Fruit fly (Drosophila melanogaster) whole organism, wandering third instar larva: ENCODE results near the gene Sox21b.

ENCODE experiments used
- Hr78 ChIP-seq: fragments of >200 bp; optimal IDR thresholded peaks from 2 replicates; lab custom pipeline; 2017; ENCODE audit warnings: missing biosample characterization, missing genetic modification characterization
- N ChIP-seq: fragments of >200 bp; optimal IDR thresholded peaks from 2 replicates; lab custom pipeline; 2018; ENCODE audit warnings: missing biosample characterization, missing external identifiers, missing genetic modification characterization
- Rel ChIP-seq, 2 experiments: fragments of 200-800 bp; sonication (Bioruptor generic) in 1 of 2; optimal IDR thresholded peaks; 2 replicates in 1 of 2; 3 replicates in 1 of 2; lab custom pipeline; 2016 to 2019; ENCODE audit warnings: mild to moderate bottlenecking in 2 of 2, missing biosample characterization in 2 of 2, missing genetic modification characterization in 2 of 2, moderate library complexity in 1 of 2
- lola ChIP-seq: fragments of >200 bp; optimal IDR thresholded peaks from 2 replicates; lab custom pipeline; 2017; ENCODE audit warnings: missing biosample characterization, missing genetic modification characterization
- pan ChIP-seq: fragments of >200 bp; optimal IDR thresholded peaks from 2 replicates; lab custom pipeline; 2017
- psq ChIP-seq: fragments of 200-800 bp; sonication (Bioruptor generic); optimal IDR thresholded peaks from 3 replicates; lab custom pipeline; 2017; ENCODE audit warnings: missing biosample characterization, mild to moderate bottlenecking, missing genetic modification characterization, moderate library complexity
- woc ChIP-seq: sonication (Bioruptor generic); optimal IDR thresholded peaks from 2 replicates; lab custom pipeline; 2016; ENCODE audit warnings: missing biosample characterization, mild to moderate bottlenecking, missing genetic modification characterization

DNA sequence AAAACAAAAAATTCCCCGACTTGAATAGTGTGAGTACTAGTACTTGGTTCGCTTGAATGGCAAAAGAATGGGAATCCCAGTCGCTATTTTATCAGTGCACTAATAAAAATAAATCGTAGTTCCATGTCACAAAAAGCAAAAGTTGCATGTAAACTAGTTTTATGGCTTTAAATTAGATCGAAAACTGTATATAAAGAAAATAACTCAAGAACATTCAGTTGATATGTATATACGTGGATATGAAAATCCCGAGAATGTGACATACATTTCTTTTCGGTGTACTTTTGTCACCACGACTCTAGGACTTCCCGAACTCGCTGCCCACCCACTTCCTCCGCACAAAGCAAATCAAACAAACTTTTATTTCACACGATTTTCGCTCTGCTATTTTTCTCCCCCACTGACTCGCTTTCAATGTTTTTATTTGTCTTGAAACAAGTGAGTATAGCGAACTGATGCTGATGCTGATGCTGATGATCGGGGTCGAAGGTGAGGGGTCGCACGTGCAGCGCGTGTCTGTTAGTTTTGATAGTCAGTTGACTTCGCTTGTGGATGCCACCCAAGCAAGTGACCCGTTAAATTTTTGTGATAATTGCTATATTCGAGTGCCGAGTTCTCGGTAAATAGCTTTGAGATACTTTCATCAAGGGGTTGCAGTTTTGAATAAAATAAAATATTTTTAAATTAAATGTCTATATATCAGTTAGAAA, 29.5 kb downstream of the Sox21b start:
- no peak for TF ChIP-seq pan (lab: Kevin White, UChicago)
- no peak for TF ChIP-seq lola
- TF ChIP-seq Hr78 (GFP tag; lab: Kevin White, UChicago): no peak
- TF ChIP-seq N (GFP tag; lab: Kevin White, UChicago): no peak
- TF ChIP-seq woc (GFP tag; lab: Kevin White, UChicago): no peak
- no peak for TF ChIP-seq psq (GFP tag; lab: Kevin White, UChicago)
- TF ChIP-seq Rel (GFP tag; optimal IDR thresholded peaks at IDR 0.05; lab: Kevin White, UChicago): no peak
- no peak for TF ChIP-seq Rel (tag; optimal IDR thresholded peaks at IDR 0.05; lab: Kevin White, UChicago)
